Worm (Caenorhabditis elegans): ENCODE results near the gene pgp-14.

The pgp-14 gene

DNA sequence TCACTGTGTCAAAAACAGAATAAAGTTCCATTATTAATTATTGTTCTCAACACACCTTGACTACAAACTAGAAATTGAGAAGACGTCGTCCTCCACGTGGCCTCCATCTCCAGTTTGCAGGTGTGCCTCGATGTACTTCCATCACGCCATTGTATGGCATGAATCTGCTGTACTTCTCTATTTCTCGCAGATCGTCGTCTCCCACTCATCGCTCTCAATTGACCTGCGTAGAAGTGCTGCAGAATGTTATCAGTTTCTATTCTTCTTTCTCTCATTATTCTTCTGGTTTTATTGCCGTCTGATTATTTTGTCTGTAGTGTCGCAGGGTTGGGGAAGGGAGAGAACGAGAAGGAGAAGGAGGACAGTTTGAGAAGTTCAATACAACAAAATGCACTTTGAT, 10.3 kb upstream of the pgp-14 start (continued):
- TF ChIP-seq sup-37 (GFP tag; optimal IDR thresholded peaks at IDR 0.05), result no peak
- TF ChIP-seq nhr-76 (tag; optimal IDR thresholded peaks at IDR 0.05), result no peak
- no peak for TF ChIP-seq pqm-1 (tag; optimal IDR thresholded peaks at IDR 0.05)
- TF ChIP-seq hlh-17 (GFP tag; optimal IDR thresholded peaks at IDR 0.05; ENCODE audit: borderline replicate concordance), result no peak
- no peak for TF ChIP-seq zag-1 (tag; optimal IDR thresholded peaks at IDR 0.05)
- no peak for TF ChIP-seq efl-1 (optimal IDR thresholded peaks at IDR 0.05)
- peak in 1 of 2 experiments; percentile 58 for TF ChIP-seq efl-1 (GFP tag; optimal IDR thresholded peaks at IDR 0.05 in 1 of 2)
- no peak for TF ChIP-seq swsn-7 (tag; optimal IDR thresholded peaks at IDR 0.05)
- TF ChIP-seq elt-2 (tag; optimal IDR thresholded peaks at IDR 0.05), result peak; percentile 71
- TF ChIP-seq fos-1 (tag; optimal IDR thresholded peaks at IDR 0.05), result no peak
- TF ChIP-seq jun-1 (tag; optimal IDR thresholded peaks at IDR 0.05), result no peak
- TF ChIP-seq lin-15B (tag; optimal IDR thresholded peaks at IDR 0.05), result no peak
- no peak for TF ChIP-seq lin-13 (GFP tag; optimal IDR thresholded peaks at IDR 0.05)
- peak; percentile 37; the same call in 1 of the 2 replicates for TF ChIP-seq nhr-19 (GFP tag; conservative IDR thresholded peaks at IDR 0.05)
- TF ChIP-seq mdl-1 (tag; optimal IDR thresholded peaks at IDR 0.05), result peak in 1 of 2 experiments; percentile 73
- TF ChIP-seq mab-9 (GFP tag; IDR thresholded peaks at IDR 0.05), result no peak
- TF ChIP-seq isw-1 (GFP tag; IDR thresholded peaks at IDR 0.05), result no peak
- TF ChIP-seq hlh-4 (tag; optimal IDR thresholded peaks at IDR 0.05), result no peak
- no peak for TF ChIP-seq ama-1 (optimal IDR thresholded peaks at IDR 0.05)
- TF ChIP-seq xbp-1 (tag; optimal IDR thresholded peaks at IDR 0.05), result no peak
- TF ChIP-seq ceh-88 (GFP tag; IDR thresholded peaks at IDR 0.05), result no peak
- TF ChIP-seq nhr-85 (tag), result peak; percentile 89
- no peak for TF ChIP-seq C16A3.4 (tag; optimal IDR thresholded peaks at IDR 0.05)
- peak; percentile 57 for TF ChIP-seq nhr-90 (tag; optimal IDR thresholded peaks at IDR 0.05; ENCODE audit: poor library complexity)
- peak; percentile 71 for TF ChIP-seq blmp-1 (tag; optimal IDR thresholded peaks at IDR 0.05)
- no peak for TF ChIP-seq egl-13 (tag; optimal IDR thresholded peaks at IDR 0.05)
- no peak for TF ChIP-seq skn-1 (tag; optimal IDR thresholded peaks at IDR 0.05)
- no peak for TF ChIP-seq ceh-82 (tag; optimal IDR thresholded peaks at IDR 0.05)
- no peak for TF ChIP-seq pag-3 (tag; optimal IDR thresholded peaks at IDR 0.05; ENCODE audit: borderline replicate concordance, insufficient read depth)
- TF ChIP-seq unc-130 (tag; optimal IDR thresholded peaks at IDR 0.05), result no peak
- peak; percentile 40 for TF ChIP-seq tbx-2 (tag; optimal IDR thresholded peaks at IDR 0.05)
- TF ChIP-seq nhr-20 (tag; optimal IDR thresholded peaks at IDR 0.05), result peak; percentile 91
- TF ChIP-seq unc-30 (tag; optimal IDR thresholded peaks at IDR 0.05), result no peak
- no peak for TF ChIP-seq aly-2 (tag; optimal IDR thresholded peaks at IDR 0.05)

- TF ChIP-seq ceh-90 (tag; optimal IDR thresholded peaks at IDR 0.05), result no peak
- TF ChIP-seq egl-27 (tag; optimal IDR thresholded peaks at IDR 0.05), result no peak
- TF ChIP-seq mab-9 (GFP tag; IDR thresholded peaks at IDR 0.05), result no peak
- peak in 1 of 2 experiments; percentile 20 for TF ChIP-seq lin-35 (GFP tag; optimal IDR thresholded peaks at IDR 0.05)
- no peak for TF ChIP-seq lin-13 (GFP tag; optimal IDR thresholded peaks at IDR 0.05)
- TF ChIP-seq nhr-71 (tag; optimal IDR thresholded peaks at IDR 0.05), result peak; percentile 18
- TF ChIP-seq elt-2 (tag; optimal IDR thresholded peaks at IDR 0.05), result peak; percentile 35
- TF ChIP-seq xbp-1 (tag; optimal IDR thresholded peaks at IDR 0.05), result no peak
- TF ChIP-seq dsc-1 (tag; optimal IDR thresholded peaks at IDR 0.05), result no peak
- TF ChIP-seq nhr-20 (tag; optimal IDR thresholded peaks at IDR 0.05), result peak; percentile 13
- no peak for TF ChIP-seq pax-3 (tag; optimal IDR thresholded peaks at IDR 0.05)
Observed at ce11 chrX:12759010-12759409, 9.6 kb upstream of the pgp-14 start.

ce11 chrX:12755021-12755420, 5.6 kb upstream of the pgp-14 start:
- no peak for TF ChIP-seq elt-2 (tag; optimal IDR thresholded peaks at IDR 0.05)
- no peak for TF ChIP-seq unc-62 (GFP tag; optimal IDR thresholded peaks at IDR 0.05)
- no peak for TF ChIP-seq irx-1 (tag; optimal IDR thresholded peaks at IDR 0.05)
- no peak for TF ChIP-seq sox-4 (tag; optimal IDR thresholded peaks at IDR 0.05)
- TF ChIP-seq aha-1 (tag; optimal IDR thresholded peaks at IDR 0.05), result no peak
- no peak for TF ChIP-seq xbp-1 (tag; optimal IDR thresholded peaks at IDR 0.05)
- no peak for TF ChIP-seq tbx-2 (tag; optimal IDR thresholded peaks at IDR 0.05)
- no peak for TF ChIP-seq ets-5 (GFP tag; IDR thresholded peaks at IDR 0.05)
- TF ChIP-seq lsy-2 (tag; optimal IDR thresholded peaks at IDR 0.05), result no peak
- no peak for TF ChIP-seq nhr-76 (tag; optimal IDR thresholded peaks at IDR 0.05)
- no peak for TF ChIP-seq alr-1 (tag; optimal IDR thresholded peaks at IDR 0.05; ENCODE audit: borderline replicate concordance)
- no peak for TF ChIP-seq sup-37 (GFP tag; optimal IDR thresholded peaks at IDR 0.05)
- TF ChIP-seq ceh-90 (tag; optimal IDR thresholded peaks at IDR 0.05), result no peak
- no peak for TF ChIP-seq fkh-8 (tag; optimal IDR thresholded peaks at IDR 0.05)
- TF ChIP-seq rnt-1 (tag; optimal IDR thresholded peaks at IDR 0.05), result no peak
- TF ChIP-seq elt-3 (tag; optimal IDR thresholded peaks at IDR 0.05), result no peak
- TF ChIP-seq fos-1 (tag; optimal IDR thresholded peaks at IDR 0.05), result no peak
- no peak for TF ChIP-seq lin-35 (GFP tag; optimal IDR thresholded peaks at IDR 0.05)
